Fruit fly (Drosophila melanogaster): ENCODE data around the gene dome.
A peak's percentile ranks its signal among the peaks of the same experiment; 100 is the strongest.

Gene dome

dm6 chrX:19631365-19631832 lies 51.9 kb downstream of the dome start:
- peak; percentile 25 for TF ChIP-seq CG6854 (GFP tag; optimal IDR thresholded peaks at IDR 0.05)
- TF ChIP-seq CG8119 (GFP tag; IDR thresholded peaks at IDR 0.05): peak; percentile 47; the same call in 2 of the 3 replicates
- peak; percentile 14 for TF ChIP-seq Sox14 (GFP tag; optimal IDR thresholded peaks at IDR 0.05)
- TF ChIP-seq CG1621 (tag; optimal IDR thresholded peaks at IDR 0.05): peak; percentile 24
- no peak for TF ChIP-seq Eip93F (GFP tag; optimal IDR thresholded peaks at IDR 0.05)
- no peak for TF ChIP-seq CG32006 (GFP tag; optimal IDR thresholded peaks at IDR 0.05)
- peak; percentile 63 for TF ChIP-seq Eip78C (GFP tag)
- peak; percentile 32; the same call in 1 of the 2 replicates for TF ChIP-seq CG15336 (GFP tag; IDR thresholded peaks at IDR 0.05)
- no peak for TF ChIP-seq CG3032 (tag; optimal IDR thresholded peaks at IDR 0.05)
